Worm (Caenorhabditis elegans) whole organism, L4 larva: ENCODE results near the gene clec-85.

Experiments
- F26F4.8 ChIP-seq: fragments of 200-800 bp; sonication (Bioruptor generic); conservative IDR thresholded peaks from 2 replicates; pipeline ENCODE4 v1.3.6; 2022; ENCODE audit warnings: missing genetic modification characterization, missing compliant biosample characterization
- ces-1 ChIP-seq: fragments of 150-350 bp; sonication (generic microtip); optimal IDR thresholded peaks from 4 replicates; lab custom pipeline; 2014; ENCODE audit warnings: missing biosample characterization, missing genetic modification reagents, missing genetic modification characterization
- hlh-30 ChIP-seq: sonication (generic microtip); optimal IDR thresholded peaks from 2 replicates; lab custom pipeline; 2017; ENCODE audit warnings: antibody characterized with exemption, mild to moderate bottlenecking, missing genetic modification characterization, missing compliant biosample characterization; ENCODE audit not compliant: insufficient read depth
- hmg-1.1 ChIP-seq: fragments of 200-800 bp; sonication (Bioruptor generic); IDR thresholded peaks from 2 replicates; pipeline ENCODE4 v1.3.6; 2022; ENCODE audit warnings: missing genetic modification reagents, missing genetic modification characterization, missing compliant biosample characterization
- jun-1 ChIP-seq: fragments of 150-350 bp; optimal IDR thresholded peaks from 2 replicates; lab custom pipeline; 2014; ENCODE audit warnings: missing biosample characterization, missing genetic modification reagents, missing genetic modification characterization
- mdl-1 ChIP-seq, 2 experiments: fragments of 150-350 bp in 1 of 2; sonication (generic microtip) in 1 of 2; optimal IDR thresholded peaks; 2 replicates each; lab custom pipeline; 2014 to 2017; ENCODE audit warnings: missing biosample characterization in 2 of 2, missing genetic modification characterization in 2 of 2
- mep-1 ChIP-seq: fragments of 150-350 bp; sonication (generic microtip); optimal IDR thresholded peaks from 3 replicates; lab custom pipeline; 2014; ENCODE audit warnings: missing biosample characterization, missing genetic modification characterization
- nhr-28 ChIP-seq: fragments of 150-350 bp; optimal IDR thresholded peaks from 2 replicates; lab custom pipeline; 2014; ENCODE audit warnings: missing biosample characterization, missing genetic modification characterization
- php-3 ChIP-seq: fragments of 200-800 bp; sonication (Bioruptor generic); IDR thresholded peaks from 2 replicates; pipeline ENCODE4 v1.3.6; 2022; ENCODE audit warnings: missing genetic modification reagents, missing genetic modification characterization, missing compliant biosample characterization
- set-16 ChIP-seq: fragments of 200-800 bp; sonication (Bioruptor generic); IDR thresholded peaks from 2 replicates; pipeline ENCODE4 v1.3.6; 2022; ENCODE audit warnings: missing genetic modification reagents, missing genetic modification characterization, missing compliant biosample characterization
- skn-1 ChIP-seq: fragments of 150-350 bp; optimal IDR thresholded peaks from 2 replicates; lab custom pipeline; 2014; ENCODE audit warnings: missing biosample characterization, missing genetic modification characterization
- snpc-4 ChIP-seq: fragments of 150-350 bp; optimal IDR thresholded peaks from 2 replicates; lab custom pipeline; 2014; ENCODE audit warnings: missing biosample characterization, missing genetic modification characterization

- TF ChIP-seq snpc-4 (no peak), F26F4.8 (GFP tag; lab: Robert Waterston, UW) (no peak), ces-1 (no peak), hmg-1.1 (GFP tag; lab: Robert Waterston, UW) (no peak), php-3 (GFP tag; lab: Robert Waterston, UW) (no peak), skn-1 (tag; lab: Kevin White, UChicago) (no peak), nhr-28 (tag; lab: Kevin White, UChicago) (no peak), mep-1 (no peak), set-16 (GFP tag; lab: Robert Waterston, UW) (no peak), jun-1 (no peak), mdl-1 (tag; optimal IDR thresholded peaks at IDR 0.05; lab: Kevin White, UChicago) (no peak), hlh-30 (no peak)
Observed at ce11 chrIV:2886655-2887054, 36.0 kb downstream of the clec-85 start, which contains the start of gene dml-1.
